Worm (Caenorhabditis elegans): ENCODE measurements around the gene lelo-3.

ce11 chrX:6002479-6002878 is 19.9 kb downstream of the lelo-3 start:
- TF ChIP-seq ztf-16 (tag; optimal IDR thresholded peaks at IDR 0.05) (no peak), ceh-6 (GFP tag; optimal IDR thresholded peaks at IDR 0.05) (no peak), elt-4 (tag; optimal IDR thresholded peaks at IDR 0.05) (no peak), pha-4 (tag; optimal IDR thresholded peaks at IDR 0.05) (no peak), ceh-34 (tag; optimal IDR thresholded peaks at IDR 0.05) (no peak), mec-3 (tag; optimal IDR thresholded peaks at IDR 0.05; ENCODE audit: borderline replicate concordance) (no peak), ceh-2 (tag; optimal IDR thresholded peaks at IDR 0.05) (no peak), pqm-1 (tag; optimal IDR thresholded peaks at IDR 0.05) (no peak), ceh-30 (tag; optimal IDR thresholded peaks at IDR 0.05) (no peak), unc-86 (tag; optimal IDR thresholded peaks at IDR 0.05) (no peak)
